Fruit fly (Drosophila melanogaster): ENCODE data around the gene jar.

The jar gene

DNA sequence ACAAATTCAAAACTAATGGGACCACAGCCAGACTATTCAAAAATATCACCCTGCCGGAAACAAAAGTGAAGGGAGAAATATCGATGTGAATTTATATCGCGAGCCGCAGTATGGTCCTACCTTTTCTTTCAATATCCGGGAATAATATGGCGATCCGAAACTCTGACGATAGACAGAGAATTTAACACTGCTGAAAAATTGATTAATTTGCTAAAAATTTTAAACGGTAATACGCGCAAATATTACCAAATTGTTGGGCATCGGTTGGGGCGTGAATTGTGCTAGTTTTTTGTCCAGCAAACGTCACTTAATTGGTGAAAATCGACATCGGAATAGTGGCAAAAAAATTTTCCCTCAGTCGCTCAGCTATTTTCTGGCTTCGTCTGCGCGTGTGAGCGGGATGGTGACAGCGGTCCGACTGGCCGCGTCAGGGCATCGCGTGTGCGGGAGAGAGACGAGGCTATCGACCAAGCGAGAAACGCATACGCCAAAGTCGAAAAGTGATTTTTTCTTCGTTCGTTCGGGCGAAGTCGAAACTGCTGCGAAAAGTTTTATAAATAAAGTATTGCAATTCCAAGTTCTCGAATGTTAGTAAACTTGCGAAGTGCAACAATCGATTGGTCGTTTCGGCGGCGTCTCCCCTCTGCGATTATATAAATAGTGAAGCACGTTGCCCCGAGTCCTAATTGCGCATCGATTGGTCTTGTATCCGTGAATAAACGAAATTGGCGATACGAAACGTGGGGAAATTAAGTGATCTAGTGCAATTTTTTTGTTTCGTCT is 40.4 kb downstream of the jar start, which contains the start of gene mask (continued):
- TF ChIP-seq Nf-YA (GFP tag; IDR thresholded peaks at IDR 0.05) (peak; percentile 70; the same call in 1 of the 2 replicates), pb (GFP tag; optimal IDR thresholded peaks at IDR 0.05) (peak; percentile 82), CG4707 (GFP tag; optimal IDR thresholded peaks at IDR 0.05) (peak; percentile 54), ham (GFP tag; IDR thresholded peaks at IDR 0.05) (0 out of 2 replicates have a peak, but pooled peaks have one; percentile 25), Poxn (GFP tag; IDR thresholded peaks at IDR 0.05) (no peak), CG2116 (GFP tag; optimal IDR thresholded peaks at IDR 0.05) (peak; percentile 78), phol (tag; optimal IDR thresholded peaks at IDR 0.05) (peak; percentile 98), crol (GFP tag; IDR thresholded peaks at IDR 0.05) (no peak), MESR4 (GFP tag; optimal IDR thresholded peaks at IDR 0.05) (peak; percentile 84), stc (GFP tag; IDR thresholded peaks at IDR 0.05) (peak; percentile 69; the same call in 1 of the 2 replicates), GATAe (GFP tag; conservative IDR thresholded peaks at IDR 0.05) (no peak; the same call in 1 of the 2 replicates), CG8765 (GFP tag; IDR thresholded peaks at IDR 0.05) (no peak), Ada2b (GFP tag; IDR thresholded peaks at IDR 0.05) (peak; percentile 42; the same call in 1 of the 2 replicates), CG1024 (GFP tag; IDR thresholded peaks at IDR 0.05) (peak; percentile 72), CG43689 (GFP tag; IDR thresholded peaks at IDR 0.05) (peak; percentile 48; the same call in 1 of the 2 replicates), CG17385 (GFP tag; optimal IDR thresholded peaks at IDR 0.05) (peak; percentile 83), Rfx (GFP tag; IDR thresholded peaks at IDR 0.05) (peak; percentile 93), HLH4C (GFP tag; IDR thresholded peaks at IDR 0.05; ENCODE audit: partially characterized antibody) (no peak), yki (optimal IDR thresholded peaks at IDR 0.05) (no peak), Bgb (GFP tag; IDR thresholded peaks at IDR 0.05; ENCODE audit: partially characterized antibody) (0 out of 2 replicates have a peak, but pooled peaks have one; percentile 4), otp (GFP tag; IDR thresholded peaks at IDR 0.05) (peak; percentile 91), chinmo (GFP tag; IDR thresholded peaks at IDR 0.05; ENCODE audit: partially characterized antibody) (no peak), D19A (tag; optimal IDR thresholded peaks at IDR 0.05) (peak; percentile 4), bbx (GFP tag; IDR thresholded peaks at IDR 0.05; ENCODE audit: partially characterized antibody) (peak; percentile 18), grau (tag; optimal IDR thresholded peaks at IDR 0.05) (peak; percentile 51), ro (GFP tag; IDR thresholded peaks at IDR 0.05) (no peak; the same call in 1 of the 2 replicates), CG11456 (GFP tag; IDR thresholded peaks at IDR 0.05) (peak; percentile 95), CG7786 (GFP tag; optimal IDR thresholded peaks at IDR 0.05) (peak; percentile 18), Lhr (GFP tag; optimal IDR thresholded peaks at IDR 0.05) (peak; percentile 63), CG17612 (GFP tag; IDR thresholded peaks at IDR 0.05) (peak; percentile 33; the same call in 1 of the 2 replicates), ems (GFP tag; optimal IDR thresholded peaks at IDR 0.05) (peak; percentile 48), Ravus (GFP tag; IDR thresholded peaks at IDR 0.05) (no peak), HmgD (GFP tag; optimal IDR thresholded peaks at IDR 0.05) (peak; percentile 74), Mes4 (GFP tag; optimal IDR thresholded peaks at IDR 0.05) (peak; percentile 87), CrebB (tag; optimal IDR thresholded peaks at IDR 0.05) (peak; percentile 85), CG15514 (GFP tag; optimal IDR thresholded peaks at IDR 0.05) (peak; percentile 76), ERR (GFP tag; optimal IDR thresholded peaks at IDR 0.05) (peak; percentile 6), CG32532 (GFP tag; IDR thresholded peaks at IDR 0.05) (peak; percentile 83), ttk (GFP tag; IDR thresholded peaks at IDR 0.05) (peak; percentile 66; the same call in 1 of the 2 replicates), BtbVII (GFP tag; optimal IDR thresholded peaks at IDR 0.05) (peak; percentile 76), kni (GFP tag; optimal IDR thresholded peaks at IDR 0.05) (peak; percentile 70), fu2 (GFP tag; optimal IDR thresholded peaks at IDR 0.05) (peak; percentile 78), schlank (tag; optimal IDR thresholded peaks at IDR 0.05) (peak; percentile 86), CG15011 (GFP tag; optimal IDR thresholded peaks at IDR 0.05) (peak; percentile 70), CG13624 (GFP tag; optimal IDR thresholded peaks at IDR 0.05) (peak; percentile 72), lab (GFP tag; optimal IDR thresholded peaks at IDR 0.05) (peak; percentile 87), CG11723 (GFP tag; optimal IDR thresholded peaks at IDR 0.05) (peak; percentile 70), cwo (GFP tag; optimal IDR thresholded peaks at IDR 0.05) (no peak), B-H1 (GFP tag; IDR thresholded peaks at IDR 0.05) (peak; percentile 20; the same call in 2 of the 3 replicates)

Data from whole organism, embryonic.